Worm (Caenorhabditis elegans) whole organism, early embryonic: Measurements from ENCODE around the gene W04G3.5.

ENCODE experiments used
- B0310.2 ChIP-seq: sonication (generic microtip); optimal IDR thresholded peaks from 2 replicates; lab custom pipeline; 2016; ENCODE audit warnings: mild to moderate bottlenecking, missing genetic modification characterization, missing compliant biosample characterization
- F13C5.2 ChIP-seq: sonication (generic microtip); optimal IDR thresholded peaks from 2 replicates; lab custom pipeline; 2017; ENCODE audit warnings: mild to moderate bottlenecking, missing genetic modification characterization, inconsistent platforms, missing compliant biosample characterization
- aly-1 ChIP-seq: sonication (generic microtip); optimal IDR thresholded peaks from 2 replicates; lab custom pipeline; 2016; ENCODE audit warnings: missing genetic modification characterization, missing compliant biosample characterization
- ama-1 ChIP-seq: fragments of 150-350 bp; optimal IDR thresholded peaks from 2 replicates; lab custom pipeline; 2014
- ceh-13 ChIP-seq: fragments of 200-800 bp; sonication (Bioruptor generic); optimal IDR thresholded peaks from 2 replicates; lab custom pipeline; 2018; ENCODE audit warnings: mild to moderate bottlenecking, missing genetic modification characterization, missing compliant biosample characterization
- ceh-36 ChIP-seq: sonication (generic microtip); optimal IDR thresholded peaks from 2 replicates; lab custom pipeline; 2016; ENCODE audit warnings: missing genetic modification characterization, inconsistent platforms, missing compliant biosample characterization
- ets-7 ChIP-seq: sonication (generic microtip); optimal IDR thresholded peaks from 2 replicates; lab custom pipeline; 2016; ENCODE audit warnings: missing genotype, missing genetic modification characterization, missing compliant biosample characterization
- flt-1 ChIP-seq: fragments of 200-800 bp; sonication (Bioruptor generic); IDR thresholded peaks from 2 replicates; pipeline ENCODE4 v1.3.6; 2022; ENCODE audit warnings: missing genetic modification characterization, missing compliant biosample characterization
- hmbx-1 ChIP-seq: sonication (generic microtip); optimal IDR thresholded peaks from 2 replicates; lab custom pipeline; 2016; ENCODE audit warnings: mild to moderate bottlenecking, missing genetic modification characterization, missing compliant biosample characterization
- hmg-4 ChIP-seq: fragments of 200-800 bp; sonication (Bioruptor generic); optimal IDR thresholded peaks from 2 replicates; lab custom pipeline; 2018; ENCODE audit warnings: mild to moderate bottlenecking, missing genetic modification characterization, missing compliant biosample characterization
- hnd-1 ChIP-seq: sonication (generic microtip); optimal IDR thresholded peaks from 2 replicates; lab custom pipeline; 2016; ENCODE audit warnings: missing genetic modification characterization, missing compliant biosample characterization
- pes-1 ChIP-seq: fragments of 200-800 bp; sonication (Bioruptor generic); IDR thresholded peaks from 2 replicates; pipeline ENCODE4 v1.3.6; 2022; ENCODE audit warnings: missing genetic modification reagents, missing genetic modification characterization, missing compliant biosample characterization
- scrt-1 ChIP-seq: fragments of 200-800 bp; sonication (Bioruptor generic); IDR thresholded peaks from 2 replicates; pipeline ENCODE4 v1.3.6; 2022; ENCODE audit warnings: missing genetic modification characterization, missing compliant biosample characterization
- sea-1 ChIP-seq: fragments of 200-800 bp; sonication (Bioruptor generic); conservative IDR thresholded peaks from 2 replicates; pipeline ENCODE4 v1.3.6; 2022; ENCODE audit warnings: missing genetic modification characterization, missing compliant biosample characterization
- tbx-11 ChIP-seq: fragments of 200-800 bp; sonication (Bioruptor generic); IDR thresholded peaks from 2 replicates; pipeline ENCODE4 v1.3.6; 2022; ENCODE audit warnings: missing genetic modification characterization, missing compliant biosample characterization
- tbx-37 ChIP-seq: fragments of 200-800 bp; sonication (Bioruptor generic); conservative IDR thresholded peaks from 2 replicates; pipeline ENCODE4 v1.3.6; 2022; ENCODE audit warnings: missing genetic modification reagents, missing genetic modification characterization, missing compliant biosample characterization
- tra-4 ChIP-seq: sonication (generic microtip); optimal IDR thresholded peaks from 2 replicates; lab custom pipeline; 2017; ENCODE audit warnings: missing genetic modification characterization, missing compliant biosample characterization

W04G3.5 gene

DNA sequence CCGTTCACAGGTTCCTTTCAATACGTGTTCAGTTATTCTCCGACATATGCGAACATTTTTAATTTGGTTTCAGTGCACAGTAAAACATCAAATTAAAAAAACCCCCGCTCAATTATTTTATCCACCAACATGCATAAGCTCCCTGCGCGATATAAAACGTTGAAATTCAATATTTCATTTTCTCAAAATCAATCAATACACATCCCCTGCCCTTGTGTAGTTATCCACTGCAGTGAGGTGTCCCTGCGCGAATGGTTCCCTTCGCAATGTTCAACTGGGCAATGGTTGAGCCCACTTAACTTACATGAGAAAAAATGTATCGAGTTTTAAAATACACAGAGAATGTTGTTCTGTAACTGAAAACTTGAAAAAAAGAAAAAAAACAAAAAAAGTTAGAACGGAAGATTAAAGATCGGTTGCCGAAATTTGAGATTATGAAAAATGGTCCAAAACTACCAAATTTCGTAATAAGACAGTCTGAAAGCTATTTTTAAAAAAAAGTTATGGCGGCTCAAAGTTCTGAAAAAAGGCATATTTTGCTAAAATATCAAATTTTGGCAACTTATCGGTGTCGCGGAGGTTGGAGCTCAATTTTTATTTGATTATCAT lies 20.6 kb downstream of the W04G3.5 start:
- TF ChIP-seq ama-1 (lab: Kevin White, UChicago) (no peak), hmbx-1 (tag; lab: Kevin White, UChicago) (no peak), tbx-11 (peak; percentile 70), flt-1 (GFP tag; lab: Robert Waterston, UW) (peak; percentile 74), ceh-36 (tag; lab: Kevin White, UChicago) (no peak), ceh-13 (GFP tag; lab: Kevin White, UChicago) (peak; percentile 26), ets-7 (tag; lab: Kevin White, UChicago) (no peak), hmg-4 (GFP tag; lab: Kevin White, UChicago) (peak; percentile 95), scrt-1 (GFP tag; lab: Robert Waterston, UW) (peak; percentile 71), tbx-37 (GFP tag; lab: Robert Waterston, UW) (peak; percentile 67), sea-1 (peak; percentile 49; the same call in 1 of the 2 replicates), F13C5.2 (tag; lab: Kevin White, UChicago) (peak; percentile 98), tra-4 (peak; percentile 5)

DNA sequence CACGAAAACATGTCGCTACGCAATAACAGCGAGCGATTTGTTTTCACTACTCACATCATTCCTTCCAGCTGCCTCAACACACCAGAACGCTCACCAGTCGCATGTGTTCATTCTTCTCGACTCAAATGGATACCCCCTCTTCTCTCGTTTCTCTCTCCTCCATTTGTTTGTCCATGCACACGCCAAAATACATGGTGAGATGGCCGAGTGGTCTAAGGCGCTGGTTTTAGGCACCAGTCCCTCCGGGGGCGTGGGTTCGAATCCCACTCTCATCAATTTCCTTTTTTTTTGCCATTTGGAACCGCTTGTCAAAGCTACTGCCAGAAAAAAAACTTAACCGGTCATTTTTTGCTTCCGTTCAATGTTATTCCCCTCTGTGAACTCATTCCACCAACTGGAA lies 22.0 kb downstream of the W04G3.5 start:
- TF ChIP-seq hmg-4 (GFP tag; lab: Kevin White, UChicago) (no peak), scrt-1 (GFP tag; lab: Robert Waterston, UW) (no peak; the same call in 1 of the 2 replicates), F13C5.2 (tag; lab: Kevin White, UChicago) (peak; percentile 89), hnd-1 (tag; lab: Kevin White, UChicago) (peak; percentile 67), pes-1 (GFP tag; lab: Robert Waterston, UW) (peak; percentile 92), sea-1 (no peak; the same call in 1 of the 2 replicates), ceh-36 (tag; lab: Kevin White, UChicago) (peak; percentile 77), flt-1 (GFP tag; lab: Robert Waterston, UW) (peak; percentile 88), aly-1 (tag; lab: Kevin White, UChicago) (peak; percentile 93), tbx-11 (peak; percentile 85), ets-7 (tag; lab: Kevin White, UChicago) (peak; percentile 59), B0310.2 (tag; lab: Kevin White, UChicago) (peak; percentile 65), ceh-13 (GFP tag; lab: Kevin White, UChicago) (peak; percentile 74), ama-1 (lab: Kevin White, UChicago) (no peak), tra-4 (peak; percentile 54), tbx-37 (GFP tag; lab: Robert Waterston, UW) (peak; percentile 87), hmbx-1 (tag; lab: Kevin White, UChicago) (peak; percentile 51)

DNA sequence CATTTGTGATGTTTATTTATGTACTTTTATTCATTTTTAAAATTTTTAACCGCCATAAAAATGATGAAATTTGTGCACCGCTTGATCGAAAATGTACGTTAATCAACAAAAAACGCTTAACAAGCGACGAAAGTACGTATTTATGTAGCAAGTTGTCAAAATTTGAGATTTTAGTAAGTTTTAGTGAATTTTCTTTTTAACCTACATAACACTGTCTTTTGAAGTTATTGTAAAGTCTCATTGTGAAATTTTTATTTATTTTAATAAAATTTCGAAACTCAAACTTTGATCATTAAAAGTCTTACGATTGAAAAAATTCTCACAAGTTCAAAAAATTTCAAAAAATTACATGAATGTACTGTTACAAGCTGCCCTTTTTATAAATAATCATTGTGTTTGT lies 23.9 kb downstream of the W04G3.5 start:
- TF ChIP-seq ceh-36 (tag; lab: Kevin White, UChicago): no peak
- TF ChIP-seq sea-1: no peak
- no peak for TF ChIP-seq hnd-1 (tag; lab: Kevin White, UChicago)
- no peak for TF ChIP-seq hmg-4 (GFP tag; lab: Kevin White, UChicago)
- TF ChIP-seq pes-1 (GFP tag; lab: Robert Waterston, UW): no peak
- no peak for TF ChIP-seq hmbx-1 (tag; lab: Kevin White, UChicago)
- no peak for TF ChIP-seq F13C5.2 (tag; lab: Kevin White, UChicago)
- no peak for TF ChIP-seq tbx-11
- TF ChIP-seq tra-4: no peak
- TF ChIP-seq ama-1 (lab: Kevin White, UChicago): no peak
- no peak for TF ChIP-seq scrt-1 (GFP tag; lab: Robert Waterston, UW)
- no peak for TF ChIP-seq aly-1 (tag; lab: Kevin White, UChicago)
- TF ChIP-seq tbx-37 (GFP tag; lab: Robert Waterston, UW): no peak
- no peak for TF ChIP-seq ets-7 (tag; lab: Kevin White, UChicago)
- no peak for TF ChIP-seq ceh-13 (GFP tag; lab: Kevin White, UChicago)
- TF ChIP-seq flt-1 (GFP tag; lab: Robert Waterston, UW): no peak
- TF ChIP-seq B0310.2 (tag; lab: Kevin White, UChicago): no peak

DNA sequence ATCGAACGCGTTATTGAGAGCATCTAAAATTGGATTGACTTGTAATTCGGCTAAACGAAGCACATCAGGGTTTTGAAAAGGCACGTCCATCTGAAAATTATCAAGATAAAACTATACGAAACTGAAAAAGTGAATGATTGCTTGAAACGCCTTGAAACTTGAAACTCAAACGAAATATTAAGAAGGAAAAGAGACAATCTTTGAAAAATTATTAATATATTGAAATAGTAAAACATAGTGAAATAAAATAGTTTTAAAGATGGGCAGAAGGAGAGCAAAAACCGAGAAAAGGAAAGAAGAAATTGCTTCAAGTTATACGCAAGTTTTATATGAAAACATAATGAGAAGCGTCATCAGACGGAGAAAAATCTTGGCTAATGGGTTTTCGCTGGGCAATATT lies 24.6 kb downstream of the W04G3.5 start, which contains the start of gene W02H3.3:
Gene W02H3.3, minus strand, starts transcription at position 101 of the 400 bp plus-strand sequence.
- TF ChIP-seq tra-4: no peak
- no peak for TF ChIP-seq hnd-1 (tag; lab: Kevin White, UChicago)
- TF ChIP-seq ets-7 (tag; lab: Kevin White, UChicago): no peak
- no peak for TF ChIP-seq tbx-11
- no peak for TF ChIP-seq ama-1 (lab: Kevin White, UChicago)
- no peak for TF ChIP-seq B0310.2 (tag; lab: Kevin White, UChicago)
- no peak for TF ChIP-seq ceh-13 (GFP tag; lab: Kevin White, UChicago)
- TF ChIP-seq aly-1 (tag; lab: Kevin White, UChicago): no peak
- no peak for TF ChIP-seq sea-1
- no peak for TF ChIP-seq pes-1 (GFP tag; lab: Robert Waterston, UW)
- TF ChIP-seq F13C5.2 (tag; lab: Kevin White, UChicago): no peak
- TF ChIP-seq tbx-37 (GFP tag; lab: Robert Waterston, UW): no peak
- no peak for TF ChIP-seq ceh-36 (tag; lab: Kevin White, UChicago)
- TF ChIP-seq flt-1 (GFP tag; lab: Robert Waterston, UW): no peak
- TF ChIP-seq hmbx-1 (tag; lab: Kevin White, UChicago): no peak
- TF ChIP-seq hmg-4 (GFP tag; lab: Kevin White, UChicago): no peak
- TF ChIP-seq scrt-1 (GFP tag; lab: Robert Waterston, UW): no peak

DNA sequence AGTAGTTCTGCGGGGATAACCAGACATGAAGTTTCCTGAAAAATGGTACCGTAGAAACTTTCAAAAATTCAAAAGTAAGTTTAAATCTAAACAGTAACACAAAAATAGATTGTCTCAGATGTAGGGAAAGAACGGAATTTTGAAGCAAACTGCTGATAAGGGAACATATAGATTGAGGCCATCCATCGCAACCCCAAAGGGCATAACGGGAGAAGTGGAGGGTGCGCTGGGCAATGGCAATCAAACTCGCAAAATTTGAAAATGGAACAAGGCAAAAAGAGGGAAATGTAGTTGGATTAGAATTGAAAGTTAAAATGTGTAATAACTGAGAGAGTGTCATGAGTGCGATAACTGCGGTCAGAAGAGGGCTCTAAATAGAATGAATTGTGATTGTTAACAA lies 29.7 kb downstream of the W04G3.5 start:
- TF ChIP-seq ets-7 (tag; lab: Kevin White, UChicago): no peak

DNA sequence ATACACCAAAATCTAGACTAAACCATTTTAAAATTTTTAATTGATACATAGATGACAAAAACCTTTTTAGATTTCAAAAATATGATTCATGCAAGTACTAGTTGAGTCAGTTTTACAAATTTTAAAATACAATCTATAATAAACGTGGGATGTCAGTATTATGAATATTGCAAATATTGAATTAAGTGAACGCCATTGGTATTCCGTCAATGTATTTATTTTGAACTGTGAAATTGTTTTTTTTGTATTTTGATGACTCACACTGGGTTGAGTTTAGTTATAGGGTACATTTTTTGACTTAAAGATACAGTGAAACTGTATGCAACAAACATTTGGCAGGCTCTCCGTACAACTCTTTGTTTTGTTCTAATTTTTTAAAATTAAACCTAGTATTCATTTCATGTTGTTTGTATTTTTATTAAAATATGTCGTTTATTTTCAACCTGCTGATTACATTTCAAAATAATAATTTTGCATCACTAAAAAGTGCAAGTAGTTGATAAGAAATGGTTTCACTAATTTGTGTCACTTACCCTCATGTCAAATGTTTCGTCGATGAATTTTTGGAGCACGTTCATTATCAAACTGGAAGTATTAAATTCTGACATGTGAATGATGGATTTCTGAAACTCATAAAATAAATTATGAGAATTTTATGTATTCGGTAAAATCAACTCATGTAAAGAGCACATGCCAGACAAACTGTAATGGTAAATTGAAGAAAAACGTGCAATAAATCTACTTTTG lies 31.6 kb downstream of the W04G3.5 start, which contains the start of gene W02H3.1:
Gene W02H3.1, minus strand, starts transcription at position 578 of the 747 bp plus-strand sequence.
- no peak for TF ChIP-seq ceh-36 (tag; lab: Kevin White, UChicago)
- no peak for TF ChIP-seq F13C5.2 (tag; lab: Kevin White, UChicago)
